Worm (Caenorhabditis elegans): ENCODE measurements around the gene F40G9.9.

DNA sequence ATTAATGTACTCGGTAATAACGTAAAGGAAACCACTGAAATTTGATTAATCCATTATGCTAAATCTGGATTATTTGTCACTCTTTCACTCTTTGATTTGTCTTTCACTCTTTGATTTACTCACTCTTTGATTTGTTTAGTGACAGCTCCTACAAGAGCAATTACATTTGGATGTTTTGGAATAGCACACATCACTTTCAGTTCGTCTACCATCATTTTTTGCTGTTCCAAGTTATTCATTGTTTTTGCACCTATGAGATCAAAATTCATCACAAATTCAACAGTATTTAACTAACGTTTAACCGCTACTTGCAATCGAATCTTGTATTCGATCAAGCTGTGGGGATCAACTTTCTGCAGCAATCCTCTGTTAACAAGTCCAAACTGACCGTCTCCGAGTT is 22.4 kb downstream of the F40G9.9 start:
- TF ChIP-seq him-1 (tag; optimal IDR thresholded peaks at IDR 0.05) (no peak), W03F9.2 (tag; optimal IDR thresholded peaks at IDR 0.05) (no peak)

Measured in whole organism, L4/young adult.